Worm (Caenorhabditis elegans): Measurements from ENCODE around the gene srz-5.

- no peak for TF ChIP-seq nhr-237 (tag; optimal IDR thresholded peaks at IDR 0.05)
- TF ChIP-seq elt-3 (tag; optimal IDR thresholded peaks at IDR 0.05): no peak
- no peak for TF ChIP-seq nhr-28 (tag; optimal IDR thresholded peaks at IDR 0.05)
- no peak for TF ChIP-seq nhr-12 (tag; optimal IDR thresholded peaks at IDR 0.05)
- no peak for TF ChIP-seq ztf-11 (tag; optimal IDR thresholded peaks at IDR 0.05)
- TF ChIP-seq ces-1 (GFP tag; optimal IDR thresholded peaks at IDR 0.05): no peak
- no peak for TF ChIP-seq snpc-4 (tag; optimal IDR thresholded peaks at IDR 0.05)
- TF ChIP-seq lin-13 (tag; optimal IDR thresholded peaks at IDR 0.05): no peak
- TF ChIP-seq sptf-1 (tag; optimal IDR thresholded peaks at IDR 0.05): no peak
- no peak for TF ChIP-seq blmp-1 (tag; optimal IDR thresholded peaks at IDR 0.05)
- TF ChIP-seq lsy-2 (tag; optimal IDR thresholded peaks at IDR 0.05): no peak
Measured at ce11 chrII:3504717-3505116, 9.8 kb downstream of the srz-5 start, which contains the start of gene cyh-1.

Data from whole organism, mixed stage, embryonic.